Worm (Caenorhabditis elegans) whole organism, midembryonic: ENCODE results near the gene W08F4.7.
"Not testable (repeated sequence)": the region's sequence is repeated elsewhere in the genome, so short reads cannot be mapped to it uniquely, and the experiment has no call there.

Experiments used
- T22C8.4 ChIP-seq: fragments of 200-800 bp; sonication (Bioruptor generic); IDR thresholded peaks from 2 replicates; pipeline ENCODE4 v1.3.6; 2022; ENCODE audit warnings: missing genetic modification characterization, missing compliant biosample characterization
- flt-1 ChIP-seq: fragments of 200-800 bp; sonication (Bioruptor generic); IDR thresholded peaks from 2 replicates; pipeline ENCODE4 v1.3.6; 2022; ENCODE audit warnings: missing genetic modification characterization, missing compliant biosample characterization
- med-1 ChIP-seq: sonication (generic microtip); optimal IDR thresholded peaks from 2 replicates; lab custom pipeline; 2017; ENCODE audit warnings: missing genetic modification characterization, mild to moderate bottlenecking, missing compliant biosample characterization, antibody characterized with exemption, missing genetic modification reagents; ENCODE audit not compliant: insufficient read depth
- tab-1 ChIP-seq: fragments of 200-800 bp; sonication (Bioruptor generic); IDR thresholded peaks from 2 replicates; pipeline ENCODE4 v1.3.6; 2022; ENCODE audit warnings: missing genetic modification characterization, missing compliant biosample characterization
- ztf-23 ChIP-seq: fragments of 200-800 bp; sonication (Bioruptor generic); IDR thresholded peaks from 2 replicates; pipeline ENCODE4 v1.3.6; 2022; ENCODE audit warnings: missing genetic modification reagents, missing genetic modification characterization, missing compliant biosample characterization

ce11 chrII:612361-612760 is 34.8 kb upstream of the W08F4.7 start, which contains the start of gene clec-118:
- not testable (repeated sequence) for TF ChIP-seq tab-1; med-1 (GFP tag; lab: Kevin White, UChicago); T22C8.4; flt-1 (GFP tag; lab: Robert Waterston, UW); ztf-23
